Worm (Caenorhabditis elegans) whole organism, mixed stage, embryonic: ENCODE measurements around the gene C54C6.4.

Experiments used
- ceh-83 ChIP-seq: fragments of 200-800 bp; sonication (Bioruptor generic); optimal IDR thresholded peaks from 2 replicates; lab custom pipeline; 2018; ENCODE audit warnings: mild to moderate bottlenecking, missing genetic modification characterization, missing compliant biosample characterization
- nhr-28 ChIP-seq: fragments of 150-350 bp; optimal IDR thresholded peaks from 2 replicates; lab custom pipeline; 2014; ENCODE audit warnings: missing biosample characterization, missing genetic modification characterization
- pha-4 ChIP-seq: fragments of 150-350 bp; optimal IDR thresholded peaks from 2 replicates; lab custom pipeline; 2018; ENCODE audit warnings: missing biosample characterization, missing genetic modification reagents, missing genetic modification characterization

ce11 chrIII:3562276-3562675 lies 8.8 kb downstream of the C54C6.4 start:
- TF ChIP-seq ceh-83 (GFP tag; lab: Kevin White, UChicago) (no peak), nhr-28 (no peak), pha-4 (tag; lab: Kevin White, UChicago) (no peak)
